Worm (Caenorhabditis elegans): Measurements from ENCODE around the gene hex-3.

ce11 chrIII:10870814-10871213 lies 21.8 kb downstream of the hex-3 start:
- TF ChIP-seq mep-1 (tag; optimal IDR thresholded peaks at IDR 0.05) (no peak), nhr-111 (GFP tag; optimal IDR thresholded peaks at IDR 0.05) (no peak), nhr-77 (tag; optimal IDR thresholded peaks at IDR 0.05) (no peak), F49E8.2 (tag; optimal IDR thresholded peaks at IDR 0.05; ENCODE audit: borderline replicate concordance) (no peak), unc-62 (GFP tag; optimal IDR thresholded peaks at IDR 0.05 in 1 of 2) (no peak), unc-62 (tag; optimal IDR thresholded peaks at IDR 0.05) (no peak), lin-15B (tag; optimal IDR thresholded peaks at IDR 0.05) (no peak), nhr-76 (tag; optimal IDR thresholded peaks at IDR 0.05) (no peak), fos-1 (tag; optimal IDR thresholded peaks at IDR 0.05) (no peak), ama-1 (optimal IDR thresholded peaks at IDR 0.05) (no peak), ztf-11 (tag; optimal IDR thresholded peaks at IDR 0.05) (no peak), nhr-28 (tag; optimal IDR thresholded peaks at IDR 0.05) (no peak)

Measured in whole organism, L4 larva.